Worm (Caenorhabditis elegans): ENCODE data around the gene M03F8.6.

ce11 chrV:5991490-5992069 is 36.9 kb upstream of the M03F8.6 start:
- TF ChIP-seq lin-13 (tag; optimal IDR thresholded peaks at IDR 0.05) (no peak), unc-62 (GFP tag; optimal IDR thresholded peaks at IDR 0.05) (peak; percentile 93), ces-1 (GFP tag; optimal IDR thresholded peaks at IDR 0.05) (peak; percentile 80), elt-1 (tag; optimal IDR thresholded peaks at IDR 0.05; ENCODE audit: borderline replicate concordance, insufficient read depth) (no peak), pha-4 (tag; optimal IDR thresholded peaks at IDR 0.05) (no peak), nhr-237 (tag; optimal IDR thresholded peaks at IDR 0.05) (no peak), lsy-2 (tag; optimal IDR thresholded peaks at IDR 0.05) (peak; percentile 15), nhr-12 (tag; optimal IDR thresholded peaks at IDR 0.05) (no peak), elt-3 (tag; optimal IDR thresholded peaks at IDR 0.05) (no peak), nhr-76 (tag; optimal IDR thresholded peaks at IDR 0.05) (no peak), sem-2 (GFP tag; optimal IDR thresholded peaks at IDR 0.05) (no peak), ztf-11 (tag; optimal IDR thresholded peaks at IDR 0.05) (no peak), zip-8 (tag; optimal IDR thresholded peaks at IDR 0.05) (no peak)

Data from whole organism, mixed stage, embryonic.